Worm (Caenorhabditis elegans): ENCODE measurements around the gene ZK1307.1.

Gene ZK1307.1

ce11 chrII:9674678-9675077 is 19.3 kb upstream of the ZK1307.1 start, which contains the start of gene arc-1:
arc-1 (plus strand) TSS chrII:9674978.
- TF ChIP-seq zip-2 (tag; optimal IDR thresholded peaks at IDR 0.05) (no peak), aly-2 (tag; optimal IDR thresholded peaks at IDR 0.05) (no peak), ces-1 (GFP tag; optimal IDR thresholded peaks at IDR 0.05) (no peak), lin-39 (tag; optimal IDR thresholded peaks at IDR 0.05) (no peak), hlh-30 (tag; optimal IDR thresholded peaks at IDR 0.05; ENCODE audit: insufficient read depth) (no peak), Y75B8A.6 (GFP tag; IDR thresholded peaks at IDR 0.05) (no peak), nhr-10 (tag; optimal IDR thresholded peaks at IDR 0.05) (no peak), F10B5.3 (tag; optimal IDR thresholded peaks at IDR 0.05) (no peak)

ce11 chrII:9671308-9671707 is 15.9 kb upstream of the ZK1307.1 start, which contains the start of gene ZK1320.7:
ZK1320.7 (plus strand) TSS chrII:9671608.
- TF ChIP-seq daf-12 (tag; optimal IDR thresholded peaks at IDR 0.05) (no peak), tra-1 (GFP tag; IDR thresholded peaks at IDR 0.05) (no peak)

- TF ChIP-seq F37D6.2 (tag; optimal IDR thresholded peaks at IDR 0.05): no peak
- no peak for TF ChIP-seq rbr-2 (tag; optimal IDR thresholded peaks at IDR 0.05)
- peak; percentile 98 for TF ChIP-seq Y48G9A.11 (GFP tag; IDR thresholded peaks at IDR 0.05)
- no peak for TF ChIP-seq zfp-3 (GFP tag; conservative IDR thresholded peaks at IDR 0.05)
- no peak for TF ChIP-seq hif-1 (tag; optimal IDR thresholded peaks at IDR 0.05)
- TF ChIP-seq pha-4 (GFP tag; IDR thresholded peaks at IDR 0.05): no peak
- TF ChIP-seq pha-4 (tag; optimal IDR thresholded peaks at IDR 0.05): no peak
- no peak for TF ChIP-seq ceh-20 (GFP tag; IDR thresholded peaks at IDR 0.05)
- no peak for TF ChIP-seq nhr-76 (tag; optimal IDR thresholded peaks at IDR 0.05)
- peak; percentile 78 for TF ChIP-seq aha-1 (tag)
- no peak for TF ChIP-seq lin-1 (GFP tag; IDR thresholded peaks at IDR 0.05)
- no peak for TF ChIP-seq ceh-28 (tag; optimal IDR thresholded peaks at IDR 0.05)
- no peak for TF ChIP-seq sdz-12 (GFP tag; optimal IDR thresholded peaks at IDR 0.05)
- TF ChIP-seq unc-39 (tag; optimal IDR thresholded peaks at IDR 0.05): no peak
- TF ChIP-seq fkh-10 (GFP tag; optimal IDR thresholded peaks at IDR 0.05): peak; percentile 26
- peak; percentile 21 for TF ChIP-seq nhr-11 (tag; optimal IDR thresholded peaks at IDR 0.05)
- TF ChIP-seq daf-16 (GFP tag; optimal IDR thresholded peaks at IDR 0.05): no peak
- peak; percentile 42 for TF ChIP-seq daf-16 (tag; optimal IDR thresholded peaks at IDR 0.05)
- TF ChIP-seq ceh-82 (tag; optimal IDR thresholded peaks at IDR 0.05): no peak
- no peak for TF ChIP-seq madf-5 (GFP tag; IDR thresholded peaks at IDR 0.05)
- no peak for TF ChIP-seq lin-13 (GFP tag; optimal IDR thresholded peaks at IDR 0.05)
- no peak for TF ChIP-seq arid-1 (GFP tag; conservative IDR thresholded peaks at IDR 0.05)
- TF ChIP-seq skn-1 (tag; optimal IDR thresholded peaks at IDR 0.05): no peak
- no peak for TF ChIP-seq tag-97 (GFP tag; IDR thresholded peaks at IDR 0.05)
- no peak for TF ChIP-seq mdl-1 (tag; optimal IDR thresholded peaks at IDR 0.05)
- TF ChIP-seq nhr-28 (tag; optimal IDR thresholded peaks at IDR 0.05): peak; percentile 9
- TF ChIP-seq R02D3.7 (tag; optimal IDR thresholded peaks at IDR 0.05): peak; percentile 68
- TF ChIP-seq lin-15B (tag; optimal IDR thresholded peaks at IDR 0.05): no peak
- TF ChIP-seq nhr-111 (GFP tag; optimal IDR thresholded peaks at IDR 0.05): no peak
- peak; percentile 60 for TF ChIP-seq mes-2 (tag; optimal IDR thresholded peaks at IDR 0.05; ENCODE audit: poor library complexity, severe bottlenecking)
- peak in 1 of 2 experiments; percentile 82 for TF ChIP-seq lsy-2 (tag; optimal IDR thresholded peaks at IDR 0.05)
- TF ChIP-seq zip-2 (tag; optimal IDR thresholded peaks at IDR 0.05): no peak
- TF ChIP-seq ztf-7 (tag; optimal IDR thresholded peaks at IDR 0.05): no peak
- peak; percentile 66 for TF ChIP-seq dpl-1 (GFP tag; optimal IDR thresholded peaks at IDR 0.05)
- TF ChIP-seq madf-9 (GFP tag; conservative IDR thresholded peaks at IDR 0.05): no peak
- TF ChIP-seq dmd-9 (GFP tag; IDR thresholded peaks at IDR 0.05): no peak
- TF ChIP-seq vab-7 (GFP tag; IDR thresholded peaks at IDR 0.05): no peak
- no peak for TF ChIP-seq ces-1 (GFP tag; optimal IDR thresholded peaks at IDR 0.05)
- TF ChIP-seq hlh-11 (tag; optimal IDR thresholded peaks at IDR 0.05): no peak
- TF ChIP-seq lin-38 (GFP tag; IDR thresholded peaks at IDR 0.05): no peak
- no peak for TF ChIP-seq spr-1 (tag; optimal IDR thresholded peaks at IDR 0.05)
These were observed 13.6 kb upstream of the ZK1307.1 start, which contains the start of gene taf-8 for ce11 chrII:9668959-9669358. taf-8 (plus strand) TSS chrII:9669318.
